Worm (Caenorhabditis elegans): ENCODE data around the gene gst-39.

Gene gst-39

ce11 chrII:15130512-15130911 is 41.2 kb downstream of the gst-39 start, which contains the start of gene Y53F4B.62:
Gene Y53F4B.62 (minus strand): TSS chrII:15130612.
- TF ChIP-seq cog-1 (tag; optimal IDR thresholded peaks at IDR 0.05) (no peak), klf-2 (GFP tag; conservative IDR thresholded peaks at IDR 0.05) (no peak), ref-1 (GFP tag; conservative IDR thresholded peaks at IDR 0.05) (no peak), tab-1 (GFP tag; IDR thresholded peaks at IDR 0.05) (no peak), ztf-23 (GFP tag; IDR thresholded peaks at IDR 0.05) (no peak)

DNA sequence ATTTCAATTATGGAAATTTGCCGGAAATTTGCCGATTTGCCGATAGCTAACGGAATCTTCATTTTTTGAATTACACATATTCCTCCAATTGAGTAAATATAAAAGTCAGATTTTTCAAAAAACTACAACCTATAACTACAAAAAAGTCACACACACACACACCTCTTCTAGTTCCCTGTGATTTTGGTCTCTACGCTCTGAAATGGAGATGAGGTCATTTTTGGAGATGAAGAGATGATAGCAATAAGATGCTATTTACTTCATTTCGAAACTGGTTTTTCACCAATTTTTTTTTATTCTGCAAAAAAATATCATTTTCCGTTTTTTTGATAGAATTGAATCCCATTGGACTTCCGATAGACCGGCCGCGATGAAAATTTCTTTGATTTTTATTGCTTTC is 47.5 kb downstream of the gst-39 start, which contains the start of gene Y53F4B.23:
Gene Y53F4B.23 (plus strand): TSS at position 312 of the 400 bp plus-strand sequence.
- TF ChIP-seq ztf-29 (GFP tag; IDR thresholded peaks at IDR 0.05) = no peak
- TF ChIP-seq med-1 (GFP tag; optimal IDR thresholded peaks at IDR 0.05; ENCODE audit: insufficient read depth) = no peak
- no peak for TF ChIP-seq tab-1 (GFP tag; IDR thresholded peaks at IDR 0.05)
- TF ChIP-seq ztf-23 (GFP tag; IDR thresholded peaks at IDR 0.05) = no peak

Data from whole organism, midembryonic.